Fruit fly (Drosophila melanogaster) whole organism, embryonic: Measurements from ENCODE around the gene shf.
A peak's percentile ranks its signal among the peaks of the same experiment; 100 is the strongest.

Experiments
- Atf6 ChIP-seq: fragments of 200-800 bp; sonication (Bioruptor generic); IDR thresholded peaks from 2 replicates; pipeline ENCODE4 v1.3.6; 2022; ENCODE audit warnings: missing biosample characterization, missing genetic modification characterization
- B-H1 ChIP-seq: fragments of 200-800 bp; sonication (Bioruptor generic); IDR thresholded peaks from 3 replicates; pipeline ENCODE4 v1.3.6; 2022; ENCODE audit warnings: missing biosample characterization, missing genetic modification characterization
- Bgb ChIP-seq: fragments of 200-800 bp; sonication (Bioruptor generic); IDR thresholded peaks from 2 replicates; pipeline ENCODE4 v1.3.6; 2022; ENCODE audit warnings: missing biosample characterization, missing genetic modification characterization; ENCODE audit not compliant: partially characterized antibody
- CG10274 ChIP-seq: fragments of 200-800 bp; sonication (Bioruptor generic); optimal IDR thresholded peaks from 3 replicates; lab custom pipeline; 2017; ENCODE audit warnings: missing biosample characterization, mild to moderate bottlenecking, missing genetic modification characterization
- CG13296 ChIP-seq: fragments of 200-800 bp; sonication (Bioruptor generic); optimal IDR thresholded peaks from 3 replicates; lab custom pipeline; 2018; ENCODE audit warnings: missing biosample characterization, mild to moderate bottlenecking, missing genetic modification characterization
- CG15479 ChIP-seq: fragments of 200-800 bp; sonication (Bioruptor generic); optimal IDR thresholded peaks from 3 replicates; lab custom pipeline; 2019; ENCODE audit warnings: missing biosample characterization, mild to moderate bottlenecking, missing genetic modification characterization, moderate library complexity
- CG16813 ChIP-seq: fragments of 200-800 bp; sonication (Bioruptor generic); IDR thresholded peaks from 3 replicates; pipeline ENCODE4 v1.3.6; 2022; ENCODE audit warnings: missing biosample characterization, missing genetic modification characterization; ENCODE audit not compliant: partially characterized antibody
- CG2875 ChIP-seq: fragments of 200-800 bp; sonication (Bioruptor generic); optimal IDR thresholded peaks from 2 replicates; lab custom pipeline; 2017; ENCODE audit warnings: missing biosample characterization, mild to moderate bottlenecking, missing genetic modification characterization, missing genetic modification reagents
- CG34224 ChIP-seq: fragments of 200-800 bp; sonication (Bioruptor generic); IDR thresholded peaks from 3 replicates; pipeline ENCODE4 v1.3.6; 2022; ENCODE audit warnings: missing biosample characterization, missing genetic modification characterization; ENCODE audit not compliant: partially characterized antibody
- CG43689 ChIP-seq: fragments of 200-800 bp; sonication (Bioruptor generic); IDR thresholded peaks from 2 replicates; pipeline ENCODE4 v1.3.6; 2022; ENCODE audit warnings: missing biosample characterization, missing genetic modification characterization
- CG4707 ChIP-seq: fragments of 200-800 bp; sonication (Bioruptor generic); optimal IDR thresholded peaks from 2 replicates; lab custom pipeline; 2018; ENCODE audit warnings: missing biosample characterization, mild to moderate bottlenecking, missing genetic modification characterization, moderate library complexity
- CG4730 ChIP-seq: fragments of 200-800 bp; sonication (Bioruptor generic); IDR thresholded peaks from 2 replicates; pipeline ENCODE4 v1.3.6; 2022; ENCODE audit warnings: missing biosample characterization, missing genetic modification characterization
- CG4854 ChIP-seq: fragments of 200-800 bp; sonication (Bioruptor generic); optimal IDR thresholded peaks from 2 replicates; lab custom pipeline; 2016; ENCODE audit warnings: missing biosample characterization, missing genetic modification characterization, inconsistent platforms
- CG7963 ChIP-seq: fragments of 200-800 bp; sonication (Bioruptor generic); IDR thresholded peaks from 3 replicates; pipeline ENCODE4 v1.3.6; 2022; ENCODE audit warnings: missing biosample characterization, missing genetic modification characterization; ENCODE audit not compliant: partially characterized antibody
- CG8765 ChIP-seq: fragments of 200-800 bp; sonication (Bioruptor generic); IDR thresholded peaks from 2 replicates; pipeline ENCODE4 v1.3.6; 2022; ENCODE audit warnings: missing biosample characterization, missing genetic modification characterization
- CG9437 ChIP-seq: fragments of 200-800 bp; sonication (Bioruptor generic); optimal IDR thresholded peaks from 2 replicates; lab custom pipeline; 2018; ENCODE audit warnings: missing biosample characterization, mild to moderate bottlenecking, missing genetic modification characterization
- CG9727 ChIP-seq: fragments of 200-800 bp; sonication (Bioruptor generic); optimal IDR thresholded peaks from 3 replicates; lab custom pipeline; 2017; ENCODE audit warnings: missing biosample characterization, mild to moderate bottlenecking, missing genetic modification characterization
- CrebB ChIP-seq: fragments of 200-800 bp; sonication (Bioruptor generic); optimal IDR thresholded peaks from 3 replicates; lab custom pipeline; 2018; ENCODE audit warnings: missing biosample characterization, mild to moderate bottlenecking, missing genetic modification characterization
- Dip3 ChIP-seq: fragments of 200-800 bp; sonication (Bioruptor generic); optimal IDR thresholded peaks from 3 replicates; lab custom pipeline; 2016; ENCODE audit warnings: missing biosample characterization, missing genetic modification characterization
- Elba2 ChIP-seq: fragments of 200-800 bp; sonication (Bioruptor generic); optimal IDR thresholded peaks from 3 replicates; lab custom pipeline; 2016; ENCODE audit warnings: missing biosample characterization, missing genetic modification characterization
- Ets65A ChIP-seq: fragments of 200-800 bp; sonication (Bioruptor generic); peaks from one replicate; lab custom pipeline; 2016; ENCODE audit warnings: missing biosample characterization, missing genetic modification characterization
- H15 ChIP-seq: fragments of 200-800 bp; sonication (Bioruptor generic); IDR thresholded peaks from 3 replicates; pipeline ENCODE4 v1.3.6; 2022; ENCODE audit warnings: missing biosample characterization, missing genetic modification characterization
- HmgZ ChIP-seq: fragments of 200-800 bp; sonication (Bioruptor generic); optimal IDR thresholded peaks from 2 replicates; lab custom pipeline; 2018; ENCODE audit warnings: missing biosample characterization, mild to moderate bottlenecking, missing genetic modification characterization
- Hmx ChIP-seq: fragments of 200-800 bp; sonication (Bioruptor generic); optimal IDR thresholded peaks from 2 replicates; lab custom pipeline; 2016; ENCODE audit warnings: missing biosample characterization, missing genetic modification characterization
- Hsf ChIP-seq: fragments of 200-800 bp; sonication (Bioruptor generic); optimal IDR thresholded peaks from 3 replicates; lab custom pipeline; 2016; ENCODE audit warnings: missing biosample characterization, missing genetic modification characterization
- Med ChIP-seq: fragments of 200-800 bp; sonication (Bioruptor generic); peaks from one replicate; lab custom pipeline; 2016; ENCODE audit warnings: missing biosample characterization, missing genetic modification characterization, mild to moderate bottlenecking, inconsistent platforms, moderate library complexity
- Opbp ChIP-seq: fragments of 200-800 bp; sonication (Bioruptor generic); IDR thresholded peaks from 3 replicates; pipeline ENCODE4 v1.3.6; 2022; ENCODE audit warnings: missing biosample characterization, missing genetic modification characterization; ENCODE audit not compliant: partially characterized antibody
- PHDP ChIP-seq: fragments of 200-800 bp; sonication (Bioruptor generic); optimal IDR thresholded peaks from 3 replicates; lab custom pipeline; 2018; ENCODE audit warnings: missing biosample characterization, mild to moderate bottlenecking, missing genetic modification characterization, moderate library complexity
- aop ChIP-seq: fragments of 200-800 bp; sonication (Bioruptor generic); IDR thresholded peaks from 2 replicates; pipeline ENCODE4 v1.3.6; 2022; ENCODE audit warnings: missing biosample characterization, missing genetic modification characterization
- ash1 ChIP-seq: fragments of 200-800 bp; sonication (Bioruptor generic); optimal IDR thresholded peaks from 2 replicates; lab custom pipeline; 2018; ENCODE audit warnings: missing biosample characterization, mild to moderate bottlenecking, missing genetic modification characterization
- da ChIP-seq: fragments of 200-800 bp; sonication (Bioruptor generic); optimal IDR thresholded peaks from 2 replicates; lab custom pipeline; 2016; ENCODE audit warnings: missing biosample characterization, missing genetic modification characterization
- dmrt11E ChIP-seq: fragments of 200-800 bp; sonication (Bioruptor generic); optimal IDR thresholded peaks from 3 replicates; lab custom pipeline; 2018; ENCODE audit warnings: missing biosample characterization, mild to moderate bottlenecking, missing genetic modification characterization, moderate library complexity
- esg ChIP-seq: fragments of 200-800 bp; sonication (Bioruptor generic); conservative IDR thresholded peaks from 2 replicates; pipeline ENCODE4 v1.3.6; 2022; ENCODE audit warnings: missing biosample characterization, missing genetic modification characterization
- fd102C ChIP-seq: fragments of 200-800 bp; sonication (Bioruptor generic); optimal IDR thresholded peaks from 2 replicates; lab custom pipeline; 2018; ENCODE audit warnings: missing biosample characterization, mild to moderate bottlenecking, missing genetic modification characterization, moderate library complexity
- grn ChIP-seq: fragments of 200-800 bp; sonication (Bioruptor generic); optimal IDR thresholded peaks from 3 replicates; lab custom pipeline; 2017; ENCODE audit warnings: missing biosample characterization, missing genetic modification characterization
- h ChIP-seq: fragments of >200 bp; optimal IDR thresholded peaks from 2 replicates; lab custom pipeline; 2017
- jing ChIP-seq: fragments of 200-800 bp; sonication (Bioruptor generic); optimal IDR thresholded peaks from 2 replicates; lab custom pipeline; 2018; ENCODE audit warnings: missing biosample characterization, mild to moderate bottlenecking, missing genetic modification characterization
- kni ChIP-seq: fragments of 200-800 bp; sonication (Bioruptor generic); optimal IDR thresholded peaks from 3 replicates; lab custom pipeline; 2017; ENCODE audit warnings: mild to moderate bottlenecking, missing biosample characterization, missing genetic modification reagents, missing genetic modification characterization
- org-1 ChIP-seq: fragments of 200-800 bp; sonication (Bioruptor generic); optimal IDR thresholded peaks from 2 replicates; lab custom pipeline; 2017; ENCODE audit warnings: missing biosample characterization, missing genetic modification characterization
- pb ChIP-seq: fragments of 200-800 bp; sonication (Bioruptor generic); optimal IDR thresholded peaks from 3 replicates; lab custom pipeline; 2016; ENCODE audit warnings: missing biosample characterization, missing genetic modification characterization
- pho ChIP-seq: fragments of 200-800 bp; sonication (Bioruptor generic); optimal IDR thresholded peaks from 2 replicates; lab custom pipeline; 2016; ENCODE audit warnings: missing biosample characterization, missing genetic modification characterization
- pnt ChIP-seq: fragments of 200-800 bp; sonication (Bioruptor generic); optimal IDR thresholded peaks from 3 replicates; lab custom pipeline; 2016; ENCODE audit warnings: missing biosample characterization, missing genetic modification characterization
- psq ChIP-seq: fragments of 200-800 bp; sonication (Bioruptor generic); optimal IDR thresholded peaks from 2 replicates; lab custom pipeline; 2017; ENCODE audit warnings: missing biosample characterization, missing genetic modification characterization
- ranshi ChIP-seq: fragments of 200-800 bp; sonication (Bioruptor generic); IDR thresholded peaks from 2 replicates; pipeline ENCODE4 v1.3.6; 2022; ENCODE audit warnings: missing biosample characterization, missing genetic modification characterization
- sens ChIP-seq: fragments of 200-800 bp; sonication (Bioruptor generic); peaks from one replicate; lab custom pipeline; 2016; ENCODE audit warnings: missing biosample characterization, missing genetic modification characterization
- sr ChIP-seq: fragments of 200-800 bp; sonication (Bioruptor generic); IDR thresholded peaks from 3 replicates; pipeline ENCODE4 v1.3.6; 2022; ENCODE audit warnings: missing biosample characterization, missing genetic modification characterization
- trh ChIP-seq: fragments of 200-800 bp; sonication (Bioruptor generic); optimal IDR thresholded peaks from 2 replicates; lab custom pipeline; 2016; ENCODE audit warnings: missing biosample characterization, missing genetic modification characterization
- zen ChIP-seq: fragments of 200-800 bp; sonication (Bioruptor generic); optimal IDR thresholded peaks from 3 replicates; lab custom pipeline; 2018; ENCODE audit warnings: missing biosample characterization, mild to moderate bottlenecking, missing genetic modification characterization, moderate library complexity
- zf30C ChIP-seq: fragments of 200-800 bp; sonication (Bioruptor generic); optimal IDR thresholded peaks from 3 replicates; lab custom pipeline; 2018; ENCODE audit warnings: missing biosample characterization, mild to moderate bottlenecking, missing genetic modification characterization

The shf gene

DNA sequence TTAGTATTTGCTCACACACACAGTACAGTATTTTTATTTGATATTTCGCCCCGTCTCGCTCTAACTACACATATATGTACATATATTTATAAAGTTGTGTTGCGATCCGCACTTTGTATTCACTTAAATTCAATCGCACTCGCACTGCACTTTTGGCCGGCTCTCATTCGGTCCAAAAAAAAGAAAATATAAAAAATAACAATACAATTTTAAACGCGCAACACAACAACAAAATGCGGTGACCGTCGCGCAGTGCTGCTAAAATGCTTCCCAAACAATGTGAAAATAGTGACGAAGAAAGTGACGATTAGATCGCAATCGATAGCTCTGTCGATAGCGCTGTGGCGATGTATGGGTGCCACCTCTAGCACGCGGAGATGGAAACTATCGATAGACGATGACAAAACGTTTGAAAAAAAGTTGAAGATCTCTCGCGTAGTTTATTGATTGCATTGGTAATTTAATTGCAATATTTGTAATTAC, 23.9 kb upstream of the shf start, which contains the start of the genes C3G and pod1 (continued):
- TF ChIP-seq CG10274 (GFP tag; lab: Kevin White, UChicago) (no peak), CrebB (tag; lab: Kevin White, UChicago) (no peak), ranshi (GFP tag; lab: Robert Waterston, UW) (no peak), fd102C (GFP tag; lab: Kevin White, UChicago) (no peak), da (GFP tag; lab: Kevin White, UChicago) (no peak)
- TF ChIP-seq, all 482 proteins: peak for 193

- no peak for TF ChIP-seq CG7963 (GFP tag; lab: Robert Waterston, UW)
- no peak for TF ChIP-seq CG4854 (GFP tag; lab: Kevin White, UChicago)
- no peak for TF ChIP-seq grn
- TF ChIP-seq Elba2 (GFP tag; lab: Kevin White, UChicago): peak; percentile 38
- no peak for TF ChIP-seq B-H1
- TF ChIP-seq H15: no peak
- TF ChIP-seq pho (GFP tag; lab: Kevin White, UChicago): no peak
- TF ChIP-seq CG15479 (GFP tag; lab: Kevin White, UChicago): no peak
- TF ChIP-seq pnt (GFP tag; lab: Kevin White, UChicago): no peak
- no peak for TF ChIP-seq Hsf (GFP tag; lab: Kevin White, UChicago)
- TF ChIP-seq aop (GFP tag; lab: Robert Waterston, UW): 0 out of 2 replicates have a peak, but pooled peaks have one; percentile 50
- no peak for TF ChIP-seq CG9437 (GFP tag; lab: Kevin White, UChicago)
- peak; percentile 22 for TF ChIP-seq sens
- peak; percentile 11 for TF ChIP-seq zen (tag; lab: Kevin White, UChicago)
- no peak for TF ChIP-seq esg (GFP tag; lab: Robert Waterston, UW)
- no peak for TF ChIP-seq CG13296 (GFP tag; lab: Kevin White, UChicago)
- no peak for TF ChIP-seq Atf6
- no peak for TF ChIP-seq ash1
- no peak for TF ChIP-seq PHDP (tag; lab: Kevin White, UChicago)
- no peak for TF ChIP-seq dmrt11E (tag; lab: Kevin White, UChicago)
- TF ChIP-seq Ets65A (GFP tag; lab: Kevin White, UChicago): peak; percentile 2
- peak; percentile 51; the same call in 2 of the 3 replicates for TF ChIP-seq sr
- no peak for TF ChIP-seq org-1 (GFP tag; lab: Kevin White, UChicago)
- no peak for TF ChIP-seq Opbp (GFP tag; lab: Robert Waterston, UW)
- no peak for TF ChIP-seq CG16813
- no peak for TF ChIP-seq CG43689
- TF ChIP-seq CG2875 (GFP tag; lab: Kevin White, UChicago): no peak
- peak; percentile 18 for TF ChIP-seq zf30C (GFP tag; lab: Kevin White, UChicago)
- TF ChIP-seq h (lab: Kevin White, UChicago): no peak
- TF ChIP-seq Dip3 (GFP tag; lab: Kevin White, UChicago): no peak
- TF ChIP-seq pb (GFP tag; lab: Kevin White, UChicago): no peak
- TF ChIP-seq jing (GFP tag; lab: Kevin White, UChicago): no peak
- TF ChIP-seq psq: peak; percentile 1
- no peak for TF ChIP-seq CG9727
- no peak for TF ChIP-seq Bgb (GFP tag; lab: Robert Waterston, UW)
- TF ChIP-seq CG4707 (GFP tag; lab: Kevin White, UChicago): no peak
- TF ChIP-seq trh (GFP tag; lab: Kevin White, UChicago): no peak
- TF ChIP-seq Hmx: no peak
- TF ChIP-seq CG34224: no peak
- no peak for TF ChIP-seq CG8765 (GFP tag; lab: Robert Waterston, UW)
- no peak for TF ChIP-seq HmgZ (tag; lab: Kevin White, UChicago)
- TF ChIP-seq kni: no peak
- peak; percentile 38 for TF ChIP-seq Med (GFP tag; lab: Kevin White, UChicago)
- no peak for TF ChIP-seq CG4730 (GFP tag; lab: Robert Waterston, UW)
Observed at dm6 chrX:6802376-6803080, 23.1 kb upstream of the shf start.
